Fruit fly (Drosophila melanogaster): ENCODE data around the gene bai.
A peak's percentile ranks its signal among the peaks of the same experiment; 100 is the strongest.

- TF ChIP-seq Pif1B (GFP tag; optimal IDR thresholded peaks at IDR 0.05) (no peak), CG32121 (GFP tag; IDR thresholded peaks at IDR 0.05) (peak; percentile 46; the same call in 1 of the 2 replicates), Ets98B (GFP tag; IDR thresholded peaks at IDR 0.05) (no peak), D1 (tag; optimal IDR thresholded peaks at IDR 0.05) (no peak), EcR (GFP tag; optimal IDR thresholded peaks at IDR 0.05) (no peak), CG14655 (GFP tag; optimal IDR thresholded peaks at IDR 0.05) (no peak), rn (GFP tag; IDR thresholded peaks at IDR 0.05) (no peak)
Measured at dm6 chr3R:25080446-25080845, 41.3 kb downstream of the bai start.
